Worm (Caenorhabditis elegans): ENCODE results near the gene K08C7.4.
"Not testable (repeated sequence)": the region's sequence is repeated elsewhere in the genome, so short reads cannot be mapped to it uniquely, and the experiment has no call there.

Gene K08C7.4

ce11 chrIV:10664134-10664533 is 16.1 kb downstream of the K08C7.4 start, which contains the start of gene K08C7.7:
TSS of gene K08C7.7 (plus strand) at chrIV:10664434.
- TF ChIP-seq unc-62 (GFP tag; optimal IDR thresholded peaks at IDR 0.05) (no peak), zag-1 (tag; optimal IDR thresholded peaks at IDR 0.05) (no peak)

DNA sequence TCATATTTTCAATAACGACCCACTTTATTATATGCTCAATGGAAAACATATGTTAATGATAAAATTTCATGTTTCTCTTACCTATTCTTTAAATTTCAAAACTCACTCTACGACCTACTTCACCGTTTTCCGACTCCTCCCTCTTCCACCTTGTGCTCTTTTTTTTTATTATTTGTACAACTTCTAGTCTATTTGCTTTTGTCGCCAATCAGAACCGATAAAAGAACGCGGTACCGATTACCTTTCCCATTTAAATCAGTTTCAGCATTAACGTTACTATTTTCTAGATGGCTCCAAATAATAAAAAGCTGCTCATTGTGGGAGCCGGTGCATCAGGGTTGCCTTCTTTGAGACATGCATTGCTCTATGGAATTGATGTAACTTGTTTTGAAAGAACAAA is 18.5 kb downstream of the K08C7.4 start, which contains the start of gene fmo-1:
Gene fmo-1, plus strand, starts transcription at position 98 of the 400 bp plus-strand sequence.
- peak; percentile 8 for TF ChIP-seq gmeb-1 (tag; optimal IDR thresholded peaks at IDR 0.05)
- peak; percentile 52 for TF ChIP-seq fos-1 (tag; optimal IDR thresholded peaks at IDR 0.05)
- no peak for TF ChIP-seq nhr-11 (tag; optimal IDR thresholded peaks at IDR 0.05)
- no peak for TF ChIP-seq lsy-2 (tag; optimal IDR thresholded peaks at IDR 0.05)
- TF ChIP-seq crh-2 (tag; optimal IDR thresholded peaks at IDR 0.05) = no peak

DNA sequence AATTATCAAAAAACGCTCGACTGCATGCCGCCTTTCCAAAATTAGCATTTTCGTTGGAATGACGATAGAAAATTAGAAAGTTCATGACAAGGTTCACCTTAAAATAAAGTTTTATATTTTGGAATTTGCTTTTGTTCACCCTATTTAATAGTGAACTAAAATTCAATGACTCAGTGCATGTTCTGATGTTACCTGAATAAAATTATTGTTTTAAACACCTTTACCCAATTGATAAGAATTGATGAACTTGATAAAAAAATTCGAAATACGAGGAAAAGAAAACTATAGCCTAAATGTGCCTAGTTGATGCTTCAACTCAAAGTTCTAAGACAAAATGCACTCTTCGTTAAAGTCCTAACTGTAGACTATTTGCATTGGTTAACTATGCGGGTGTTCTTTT is 19.2 kb downstream of the K08C7.4 start:
- TF ChIP-seq fos-1 (tag; optimal IDR thresholded peaks at IDR 0.05) = peak; percentile 62
- TF ChIP-seq sma-9 (GFP tag; optimal IDR thresholded peaks at IDR 0.05) = no peak
- no peak for TF ChIP-seq sma-9 (tag; optimal IDR thresholded peaks at IDR 0.05)

- TF ChIP-seq ZK546.5 (tag; optimal IDR thresholded peaks at IDR 0.05) (no peak), ceh-16 (tag; optimal IDR thresholded peaks at IDR 0.05) (no peak), sem-4 (tag; optimal IDR thresholded peaks at IDR 0.05) (no peak), fos-1 (tag; optimal IDR thresholded peaks at IDR 0.05) (peak; percentile 31)
These were observed 23.4 kb downstream of the K08C7.4 start, which contains the start of gene K08C7.1 for ce11 chrIV:10656770-10657323. TSS of gene K08C7.1 (plus strand) at chrIV:10656812.

DNA sequence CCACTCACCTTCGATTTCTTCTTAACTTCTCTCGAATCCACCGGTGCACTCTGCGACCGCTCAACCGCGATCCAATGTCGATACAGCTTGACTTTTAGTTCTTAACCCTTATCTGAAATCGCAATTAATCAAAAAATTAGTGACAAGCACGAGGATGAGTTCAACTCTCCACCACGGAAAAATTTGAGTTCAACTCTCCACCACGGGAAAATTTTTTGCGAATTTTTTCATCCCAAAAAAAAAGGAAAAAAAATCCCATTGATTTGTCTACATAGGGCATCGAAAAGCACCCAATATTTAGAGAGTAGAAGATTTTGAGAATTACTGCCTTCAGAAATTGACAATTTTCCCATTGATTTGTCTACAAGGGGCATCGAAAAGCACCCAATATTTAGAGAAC is 26.2 kb downstream of the K08C7.4 start, which contains the start of gene glb-19:
Gene glb-19, minus strand, starts transcription at position 101 of the 400 bp plus-strand sequence.
- not testable (repeated sequence) for TF ChIP-seq lin-13 (GFP tag; optimal IDR thresholded peaks at IDR 0.05); ztf-4 (tag; optimal IDR thresholded peaks at IDR 0.05); skn-1 (tag; optimal IDR thresholded peaks at IDR 0.05)

- no peak for TF ChIP-seq ztf-1 (GFP tag; conservative IDR thresholded peaks at IDR 0.05)
- no peak for TF ChIP-seq ztf-4 (tag; optimal IDR thresholded peaks at IDR 0.05)
- TF ChIP-seq nhr-129 (tag; optimal IDR thresholded peaks at IDR 0.05) = no peak
These were observed 41.3 kb downstream of the K08C7.4 start, which contains the start of gene F56C4.2 for ce11 chrIV:10638977-10639376. TSS of gene F56C4.2 (plus strand) at chrIV:10639277.

DNA sequence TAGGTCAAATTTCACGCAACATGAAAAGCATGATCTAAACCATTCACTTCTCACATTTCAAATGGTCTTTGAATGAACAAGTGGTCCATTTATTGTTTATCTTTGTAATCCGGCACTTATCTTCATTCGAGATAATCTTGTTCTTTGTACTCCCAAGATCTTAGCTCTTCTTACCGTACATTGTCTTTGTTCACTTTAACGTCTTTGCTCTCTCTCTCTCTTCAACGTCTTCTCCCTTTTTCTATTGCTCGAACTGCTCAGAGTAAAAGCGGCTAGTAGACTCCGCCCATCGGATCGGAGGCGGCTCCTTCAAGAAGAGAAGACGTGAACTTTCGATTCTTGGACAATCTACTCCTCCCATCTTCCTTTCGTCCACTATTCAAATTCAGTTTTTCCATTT is 43.6 kb downstream of the K08C7.4 start, which contains the start of gene F56C4.1:
Gene F56C4.1, plus strand, starts transcription at position 301 of the 400 bp plus-strand sequence.
- TF ChIP-seq R02D3.7 (tag; optimal IDR thresholded peaks at IDR 0.05) = no peak

- TF ChIP-seq aly-2 (tag; optimal IDR thresholded peaks at IDR 0.05) (no peak), unc-55 (GFP tag; optimal IDR thresholded peaks at IDR 0.05) (no peak), fos-1 (tag; optimal IDR thresholded peaks at IDR 0.05) (peak; percentile 41), crh-2 (tag; optimal IDR thresholded peaks at IDR 0.05) (peak; percentile 55)
These were observed 49.2 kb downstream of the K08C7.4 start, which contains the start of gene F56C4.4 for ce11 chrIV:10630953-10631554. TSS of gene F56C4.4 (minus strand) at chrIV:10631267.
